Fruit fly (Drosophila melanogaster): ENCODE measurements around the gene cass.

DNA sequence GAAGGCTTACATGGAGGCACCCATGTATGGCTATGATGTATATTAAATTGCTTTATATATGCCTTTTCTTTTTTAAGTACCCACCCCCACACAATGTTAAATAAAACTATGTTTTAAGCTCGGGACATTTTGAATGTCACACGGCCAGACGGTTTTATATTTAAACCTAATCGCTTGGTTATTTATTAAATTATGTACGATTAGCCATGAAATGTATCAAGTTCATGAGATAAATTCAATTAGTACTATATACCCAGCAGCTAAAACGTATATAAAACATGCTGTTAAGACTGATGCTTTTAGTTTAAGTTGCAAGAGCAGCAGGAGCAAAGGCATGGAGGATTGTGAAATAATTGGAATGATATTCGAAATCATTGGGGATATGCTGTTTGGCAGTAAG lies 7.8 kb upstream of the cass start, which contains the start of the genes CG43221 and CG43645:
- no peak for TF ChIP-seq CG8478 (optimal IDR thresholded peaks at IDR 0.05)
- TF ChIP-seq CTCF (optimal IDR thresholded peaks at IDR 0.05): no peak
